Fruit fly (Drosophila melanogaster): ENCODE measurements around the gene CG14852.

The CG14852 gene

dm6 chr3R:14576692-14577646, 11.2 kb downstream of the CG14852 start, which contains the start of gene stumps (continued):
- peak; percentile 55; the same call in 1 of the 2 replicates for TF ChIP-seq vvl (GFP tag; IDR thresholded peaks at IDR 0.05)
- TF ChIP-seq abd-A (tag; optimal IDR thresholded peaks at IDR 0.05): peak; percentile 86
- peak; percentile 24 for TF ChIP-seq Dp (GFP tag; optimal IDR thresholded peaks at IDR 0.05)
- TF ChIP-seq z (GFP tag; IDR thresholded peaks at IDR 0.05): no peak
- TF ChIP-seq cg (GFP tag; optimal IDR thresholded peaks at IDR 0.05): peak; percentile 72
- TF ChIP-seq bbx (GFP tag; IDR thresholded peaks at IDR 0.05; ENCODE audit: partially characterized antibody): 0 out of 2 replicates have a peak, but pooled peaks have one; percentile 7
- no peak for TF ChIP-seq ind (GFP tag; optimal IDR thresholded peaks at IDR 0.05)
- TF ChIP-seq fd64A (GFP tag; optimal IDR thresholded peaks at IDR 0.05): peak; percentile 0
- TF ChIP-seq Rfx (GFP tag; IDR thresholded peaks at IDR 0.05): no peak; the same call in 1 of the 2 replicates
- peak; percentile 89 for TF ChIP-seq CG4360 (GFP tag; IDR thresholded peaks at IDR 0.05)
- peak; percentile 9; the same call in 1 of the 2 replicates for TF ChIP-seq CG13287 (GFP tag; IDR thresholded peaks at IDR 0.05; ENCODE audit: partially characterized antibody)
- TF ChIP-seq CG2199 (GFP tag; IDR thresholded peaks at IDR 0.05): peak; percentile 70; the same call in 2 of the 3 replicates
- TF ChIP-seq crol (GFP tag; IDR thresholded peaks at IDR 0.05): peak; percentile 84
- TF ChIP-seq CG8388 (GFP tag; optimal IDR thresholded peaks at IDR 0.05): no peak
- TF ChIP-seq CG13624 (GFP tag; optimal IDR thresholded peaks at IDR 0.05): no peak
- TF ChIP-seq odd (GFP tag; optimal IDR thresholded peaks at IDR 0.05): no peak
- no peak for TF ChIP-seq Ada2b (GFP tag; IDR thresholded peaks at IDR 0.05)
- no peak for TF ChIP-seq pho (GFP tag; optimal IDR thresholded peaks at IDR 0.05)
- peak; percentile 78 for TF ChIP-seq CG12769 (tag; optimal IDR thresholded peaks at IDR 0.05)
- peak; percentile 85 for TF ChIP-seq kni (GFP tag; optimal IDR thresholded peaks at IDR 0.05)
- TF ChIP-seq HmgZ (tag; optimal IDR thresholded peaks at IDR 0.05): no peak
- TF ChIP-seq Deaf1 (tag; optimal IDR thresholded peaks at IDR 0.05): peak; percentile 84
- TF ChIP-seq CG34422 (GFP tag; IDR thresholded peaks at IDR 0.05): peak; percentile 28; the same call in 1 of the 3 replicates
- peak; percentile 72; the same call in 2 of the 3 replicates for TF ChIP-seq so (GFP tag; IDR thresholded peaks at IDR 0.05)
- 0 out of 4 replicates have a peak, but pooled peaks have one; percentile 24 for TF ChIP-seq Dll (GFP tag; IDR thresholded peaks at IDR 0.05; ENCODE audit: partially characterized antibody)
- peak; percentile 77 for TF ChIP-seq sd (tag; optimal IDR thresholded peaks at IDR 0.05)
- TF ChIP-seq Trl (optimal IDR thresholded peaks at IDR 0.05): peak; percentile 61
- no peak for TF ChIP-seq Trl (GFP tag; optimal IDR thresholded peaks at IDR 0.05)
- TF ChIP-seq CG10979 (tag; optimal IDR thresholded peaks at IDR 0.05): peak; percentile 81
- peak; percentile 20 for TF ChIP-seq Sox100B (GFP tag; optimal IDR thresholded peaks at IDR 0.05)
- no peak for TF ChIP-seq Blimp-1 (GFP tag; optimal IDR thresholded peaks at IDR 0.05)
- TF ChIP-seq Adf1 (GFP tag; IDR thresholded peaks at IDR 0.05): peak; percentile 80
- peak; percentile 32; the same call in 1 of the 2 replicates for TF ChIP-seq Dip2 (GFP tag; IDR thresholded peaks at IDR 0.05)
- TF ChIP-seq grn (GFP tag; optimal IDR thresholded peaks at IDR 0.05): peak; percentile 53
- TF ChIP-seq ranshi (GFP tag; IDR thresholded peaks at IDR 0.05): no peak
- TF ChIP-seq CTCF (GFP tag; optimal IDR thresholded peaks at IDR 0.05): peak; percentile 87
- TF ChIP-seq Camta (GFP tag; optimal IDR thresholded peaks at IDR 0.05): no peak
- no peak for TF ChIP-seq cato (GFP tag; optimal IDR thresholded peaks at IDR 0.05; ENCODE audit: borderline replicate concordance)

DNA sequence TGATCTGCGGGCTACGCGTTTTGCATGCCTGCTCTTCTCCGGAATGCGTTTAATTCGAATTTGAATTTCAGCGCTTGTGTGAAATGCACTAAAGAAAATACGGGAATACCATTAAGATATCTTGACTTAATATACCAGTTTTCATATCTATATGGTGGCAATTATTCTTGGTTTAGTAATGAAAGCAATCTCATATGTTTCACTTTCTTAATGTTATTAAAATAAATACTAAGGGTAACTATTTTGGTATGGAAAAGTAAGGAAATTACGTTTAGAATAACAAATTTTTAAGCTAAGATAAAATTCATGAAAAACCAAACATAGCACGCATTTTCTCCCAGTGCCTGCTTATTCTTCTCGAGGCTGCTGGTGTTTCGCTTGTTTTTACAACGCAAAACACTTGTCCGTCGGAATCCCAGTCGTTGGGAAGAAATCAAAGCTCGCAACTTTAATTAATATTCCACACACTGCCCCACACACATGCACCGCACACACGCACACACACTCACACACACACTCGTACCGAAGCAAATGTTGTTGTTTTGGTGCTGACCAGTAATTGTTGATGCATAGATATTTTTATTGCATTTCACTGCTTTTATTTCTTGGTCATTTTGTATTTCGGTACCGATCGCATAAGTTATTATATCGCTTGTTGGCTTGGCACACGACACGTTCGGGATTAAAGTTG, 12.2 kb downstream of the CG14852 start:
- TF ChIP-seq sens (GFP tag) (peak; percentile 61), lilli (GFP tag; optimal IDR thresholded peaks at IDR 0.05) (no peak), bsh (GFP tag; optimal IDR thresholded peaks at IDR 0.05) (peak in 1 of 2 experiments; percentile 30), fd96Cb (tag; optimal IDR thresholded peaks at IDR 0.05) (peak; percentile 30), MBD-R2 (GFP tag; IDR thresholded peaks at IDR 0.05) (no peak), unpg (GFP tag; optimal IDR thresholded peaks at IDR 0.05) (peak; percentile 39), cg (GFP tag; optimal IDR thresholded peaks at IDR 0.05) (peak; percentile 38), Sox102F (GFP tag; optimal IDR thresholded peaks at IDR 0.05) (peak; percentile 57), ATbp (GFP tag; optimal IDR thresholded peaks at IDR 0.05) (peak; percentile 22), CG10543 (GFP tag; optimal IDR thresholded peaks at IDR 0.05) (no peak), mld (GFP tag; IDR thresholded peaks at IDR 0.05; ENCODE audit: partially characterized antibody) (0 out of 3 replicates have a peak, but pooled peaks have one; percentile 34), Ssrp (tag; optimal IDR thresholded peaks at IDR 0.05) (peak; percentile 11)

All from whole organism, embryonic.